Fruit fly (Drosophila melanogaster): ENCODE results near the gene CG13445.

Gene CG13445

dm6 chr3L:15825493-15826209 is 16.4 kb downstream of the CG13445 start (continued):
- TF ChIP-seq NC2β (GFP tag; optimal IDR thresholded peaks at IDR 0.05) (no peak), CG12155 (GFP tag; optimal IDR thresholded peaks at IDR 0.05) (no peak), her (GFP tag; optimal IDR thresholded peaks at IDR 0.05) (no peak), Doc2 (GFP tag; IDR thresholded peaks at IDR 0.05) (no peak), peb (GFP tag; IDR thresholded peaks at IDR 0.05) (no peak), CG34422 (GFP tag; IDR thresholded peaks at IDR 0.05) (peak; percentile 44; the same call in 1 of the 3 replicates), Max (GFP tag; optimal IDR thresholded peaks at IDR 0.05) (no peak), CG4282 (GFP tag; optimal IDR thresholded peaks at IDR 0.05) (no peak), Antp (GFP tag; optimal IDR thresholded peaks at IDR 0.05) (no peak), bbx (GFP tag; IDR thresholded peaks at IDR 0.05; ENCODE audit: partially characterized antibody) (no peak), lmd (GFP tag; IDR thresholded peaks at IDR 0.05) (no peak), CoRest (tag; optimal IDR thresholded peaks at IDR 0.05) (no peak), CG34376 (GFP tag; optimal IDR thresholded peaks at IDR 0.05) (peak; percentile 25), cato (GFP tag; optimal IDR thresholded peaks at IDR 0.05; ENCODE audit: borderline replicate concordance) (no peak), klu (GFP tag; IDR thresholded peaks at IDR 0.05) (no peak), Awh (GFP tag; IDR thresholded peaks at IDR 0.05) (no peak; the same call in 1 of the 2 replicates), cas (GFP tag; IDR thresholded peaks at IDR 0.05) (no peak), CG32532 (GFP tag; IDR thresholded peaks at IDR 0.05) (no peak), stc (GFP tag; IDR thresholded peaks at IDR 0.05) (peak; percentile 54; the same call in 1 of the 2 replicates), ham (GFP tag; IDR thresholded peaks at IDR 0.05) (no peak), H15 (GFP tag; IDR thresholded peaks at IDR 0.05) (no peak), CG17912 (GFP tag; optimal IDR thresholded peaks at IDR 0.05) (no peak), GATAe (GFP tag; conservative IDR thresholded peaks at IDR 0.05) (no peak), Atf-2 (GFP tag; optimal IDR thresholded peaks at IDR 0.05) (no peak), MTF-1 (GFP tag; optimal IDR thresholded peaks at IDR 0.05; ENCODE audit: borderline replicate concordance) (no peak), CG1602 (GFP tag; optimal IDR thresholded peaks at IDR 0.05) (no peak), CG7786 (GFP tag; optimal IDR thresholded peaks at IDR 0.05) (no peak), Tbp (GFP tag; optimal IDR thresholded peaks at IDR 0.05) (no peak), CG10321 (GFP tag; IDR thresholded peaks at IDR 0.05) (no peak), zen2 (GFP tag; IDR thresholded peaks at IDR 0.05; ENCODE audit: partially characterized antibody) (no peak), CG17802 (tag; optimal IDR thresholded peaks at IDR 0.05) (no peak), CG33557 (GFP tag; optimal IDR thresholded peaks at IDR 0.05) (no peak), CG8388 (GFP tag; optimal IDR thresholded peaks at IDR 0.05) (peak; percentile 0), ac (GFP tag; optimal IDR thresholded peaks at IDR 0.05) (no peak), gce (GFP tag; IDR thresholded peaks at IDR 0.05) (no peak), Sox102F (GFP tag; optimal IDR thresholded peaks at IDR 0.05) (no peak), lbe (GFP tag; optimal IDR thresholded peaks at IDR 0.05) (peak; percentile 73), run (tag; optimal IDR thresholded peaks at IDR 0.05) (no peak), nerfin-2 (GFP tag; IDR thresholded peaks at IDR 0.05; ENCODE audit: partially characterized antibody) (no peak), Vsx1 (GFP tag; optimal IDR thresholded peaks at IDR 0.05) (peak; percentile 54), dmrt11E (tag; optimal IDR thresholded peaks at IDR 0.05) (no peak), cad (GFP tag; optimal IDR thresholded peaks at IDR 0.05) (no peak), E2f2 (GFP tag; IDR thresholded peaks at IDR 0.05) (peak; percentile 16; the same call in 1 of the 2 replicates), onecut (GFP tag; IDR thresholded peaks at IDR 0.05) (peak; percentile 32; the same call in 1 of the 2 replicates), CG7839 (tag; optimal IDR thresholded peaks at IDR 0.05) (peak; percentile 14), fd64A (GFP tag; optimal IDR thresholded peaks at IDR 0.05) (no peak), CG15073 (GFP tag; optimal IDR thresholded peaks at IDR 0.05) (no peak), ems (GFP tag; optimal IDR thresholded peaks at IDR 0.05) (no peak), zen (tag; optimal IDR thresholded peaks at IDR 0.05) (no peak), mam (GFP tag; optimal IDR thresholded peaks at IDR 0.05) (no peak), CG4404 (GFP tag; IDR thresholded peaks at IDR 0.05) (no peak)
